Worm (Caenorhabditis elegans) whole organism, L1 larva: Measurements from ENCODE around the gene str-231.

ENCODE experiments used
- ceh-8 ChIP-seq: fragments of 200-800 bp; sonication (Bioruptor generic); optimal IDR thresholded peaks from 2 replicates; lab custom pipeline; 2018; ENCODE audit warnings: mild to moderate bottlenecking, missing genetic modification characterization, moderate library complexity, missing compliant biosample characterization
- ceh-82 ChIP-seq, 3 experiments: fragments of 150-350 bp in 1 of 3; sonication (generic microtip) in 2 of 3; optimal IDR thresholded peaks; 2 replicates each; lab custom pipeline; 2014 to 2017; ENCODE audit warnings: missing biosample characterization in 3 of 3, missing genetic modification characterization in 3 of 3
- egl-27 ChIP-seq, 2 experiments: fragments of 150-350 bp in 1 of 2; sonication (generic microtip); optimal IDR thresholded peaks; 3 replicates each; lab custom pipeline; 2017 to 2018; ENCODE audit warnings: missing biosample characterization in 2 of 2, missing genetic modification characterization in 2 of 2, missing genetic modification reagents in 2 of 2
- elt-3 ChIP-seq, 6 experiments: fragments of 150-350 bp in 1 of 6; sonication (generic microtip); optimal IDR thresholded peaks; 2 replicates each; lab custom pipeline; 2017 to 2018; ENCODE audit warnings: missing biosample characterization in 6 of 6, missing genetic modification characterization in 6 of 6, inconsistent platforms in 1 of 6
- fkh-10 ChIP-seq: sonication (generic microtip); optimal IDR thresholded peaks from 2 replicates; lab custom pipeline; 2017; ENCODE audit warnings: missing biosample characterization, missing genetic modification reagents, missing genetic modification characterization
- fos-1 ChIP-seq: fragments of 150-350 bp; optimal IDR thresholded peaks from 2 replicates; lab custom pipeline; 2014; ENCODE audit warnings: missing biosample characterization, missing genetic modification characterization
- lin-15B ChIP-seq: fragments of 150-350 bp; sonication (generic microtip); optimal IDR thresholded peaks from 3 replicates; lab custom pipeline; 2014; ENCODE audit warnings: missing biosample characterization, missing genetic modification characterization
- nhr-11 ChIP-seq: fragments of 150-350 bp; optimal IDR thresholded peaks from 2 replicates; lab custom pipeline; 2014; ENCODE audit warnings: missing biosample characterization, missing genetic modification characterization
- nhr-237 ChIP-seq: fragments of 150-350 bp; optimal IDR thresholded peaks from 2 replicates; lab custom pipeline; 2014; ENCODE audit warnings: missing biosample characterization, missing genetic modification characterization
- pag-3 ChIP-seq: sonication (generic microtip); optimal IDR thresholded peaks from 2 replicates; lab custom pipeline; 2017; ENCODE audit warnings: missing genetic modification characterization, mild to moderate bottlenecking, missing compliant biosample characterization, antibody characterized with exemption, borderline replicate concordance; ENCODE audit not compliant: insufficient read depth
- pqm-1 ChIP-seq: sonication (generic microtip); optimal IDR thresholded peaks from 3 replicates; lab custom pipeline; 2017; ENCODE audit warnings: missing biosample characterization, missing genetic modification characterization
- sox-4 ChIP-seq: sonication (generic microtip); optimal IDR thresholded peaks from 2 replicates; lab custom pipeline; 2016; ENCODE audit warnings: missing genetic modification characterization, missing compliant biosample characterization
- tbx-2 ChIP-seq: sonication (generic microtip); optimal IDR thresholded peaks from 2 replicates; lab custom pipeline; 2016; ENCODE audit warnings: missing genetic modification characterization, missing compliant biosample characterization

ce11 chrV:15974836-15975235, 32.6 kb downstream of the str-231 start, which contains the start of gene sru-22:
- TF ChIP-seq nhr-11 (tag; lab: Kevin White, UChicago) (no peak), fkh-10 (GFP tag; lab: Kevin White, UChicago) (no peak), egl-27 (tag; optimal IDR thresholded peaks at IDR 0.05; lab: Kevin White, UChicago) (no peak), sox-4 (tag; lab: Kevin White, UChicago) (no peak), nhr-237 (tag; lab: Kevin White, UChicago) (no peak), pqm-1 (tag; lab: Kevin White, UChicago) (no peak), ceh-82 (tag; optimal IDR thresholded peaks at IDR 0.05; lab: Kevin White, UChicago) (no peak), ceh-8 (GFP tag; lab: Kevin White, UChicago) (no peak), lin-15B (tag; lab: Kevin White, UChicago) (no peak), pag-3 (tag; lab: Kevin White, UChicago) (no peak), elt-3 (tag; optimal IDR thresholded peaks at IDR 0.05; lab: Kevin White, UChicago) (no peak), fos-1 (no peak), tbx-2 (no peak)
